Worm (Caenorhabditis elegans): ENCODE measurements around the gene K08F8.15.

DNA sequence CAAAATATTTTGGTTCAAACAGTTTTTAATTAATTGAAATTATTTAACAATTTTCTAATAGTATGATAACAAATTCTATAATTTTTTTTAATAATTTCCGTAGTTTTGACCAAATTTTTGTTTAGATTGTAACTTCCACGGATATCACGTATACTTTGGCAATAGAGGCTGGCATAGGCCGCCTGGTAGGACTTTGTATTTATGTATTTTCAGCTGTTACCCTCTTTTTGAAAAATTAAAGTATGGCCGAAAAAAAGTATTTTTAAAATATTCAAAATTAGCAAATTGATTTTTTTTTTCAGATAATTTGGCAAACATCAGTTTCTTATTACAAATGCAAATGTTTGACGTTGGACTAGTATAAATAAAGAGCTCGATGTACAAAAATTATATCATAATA is at the start of gene K08F8.15, which contains the start of gene nsph-1.1:
- no peak for TF ChIP-seq Y22D7AL.16 (tag; optimal IDR thresholded peaks at IDR 0.05)
- TF ChIP-seq C08G9.2 (tag; optimal IDR thresholded peaks at IDR 0.05): no peak
- TF ChIP-seq ceh-9 (tag; optimal IDR thresholded peaks at IDR 0.05): no peak
- TF ChIP-seq pha-2 (tag; optimal IDR thresholded peaks at IDR 0.05): no peak
- TF ChIP-seq hlh-15 (tag; optimal IDR thresholded peaks at IDR 0.05): no peak
- no peak for TF ChIP-seq pat-9 (tag; optimal IDR thresholded peaks at IDR 0.05)
- no peak for TF ChIP-seq hlh-30 (tag; optimal IDR thresholded peaks at IDR 0.05; ENCODE audit: insufficient read depth)
- TF ChIP-seq ztf-16 (tag; optimal IDR thresholded peaks at IDR 0.05): no peak
- no peak for TF ChIP-seq unc-42 (tag; optimal IDR thresholded peaks at IDR 0.05)
- TF ChIP-seq sox-4 (tag; optimal IDR thresholded peaks at IDR 0.05): no peak
- no peak for TF ChIP-seq zip-5 (tag; optimal IDR thresholded peaks at IDR 0.05)
